Worm (Caenorhabditis elegans) whole organism, young adult: ENCODE measurements around the gene F10D2.16.

Experiments
- K12H6.12 ChIP-seq: fragments of 200-800 bp; sonication (Bioruptor generic); optimal IDR thresholded peaks from 2 replicates; lab custom pipeline; 2018; ENCODE audit warnings: mild to moderate bottlenecking, missing genetic modification characterization, missing compliant biosample characterization
- atf-7 ChIP-seq: sonication (generic microtip); optimal IDR thresholded peaks from 2 replicates; lab custom pipeline; 2017; ENCODE audit warnings: mild to moderate bottlenecking, missing genetic modification characterization, missing compliant biosample characterization
- snpc-1.3 ChIP-seq: sonication (generic microtip); optimal IDR thresholded peaks from 2 replicates; lab custom pipeline; 2017; ENCODE audit warnings: missing genetic modification characterization, mild to moderate bottlenecking, missing compliant biosample characterization, antibody characterized with exemption, moderate library complexity, missing genotype, missing genetic modification reagents; ENCODE audit not compliant: insufficient read depth

DNA sequence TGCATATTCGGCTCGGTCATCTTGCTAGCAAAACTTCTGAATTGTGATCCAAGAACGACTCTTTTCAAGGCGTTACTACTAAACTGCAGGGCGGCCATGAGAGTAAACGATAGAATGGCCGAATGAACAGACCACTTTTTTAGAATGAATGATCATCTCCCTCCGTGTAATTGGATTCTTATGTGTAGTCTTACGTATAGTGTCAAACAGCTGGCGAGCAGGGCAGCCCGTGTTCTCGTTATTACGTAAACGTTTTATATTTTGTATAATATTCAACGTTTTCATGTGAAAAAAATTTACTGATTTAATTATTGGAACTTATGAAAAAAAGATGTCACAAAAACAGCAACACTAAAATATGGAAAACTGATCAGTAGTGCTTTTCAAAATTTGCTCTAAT is 22.0 kb downstream of the F10D2.16 start, which contains the start of gene F10D2.10:
- no peak for TF ChIP-seq snpc-1.3 (tag; lab: Kevin White, UChicago)
- TF ChIP-seq atf-7 (tag; lab: Kevin White, UChicago) = no peak
- no peak for TF ChIP-seq K12H6.12 (tag; lab: Kevin White, UChicago)
